Worm (Caenorhabditis elegans): Measurements from ENCODE around the gene droe-8.
"Not testable (repeated sequence)": the region's sequence is repeated elsewhere in the genome, so short reads cannot be mapped to it uniquely, and the experiment has no call there.

droe-8 gene

DNA sequence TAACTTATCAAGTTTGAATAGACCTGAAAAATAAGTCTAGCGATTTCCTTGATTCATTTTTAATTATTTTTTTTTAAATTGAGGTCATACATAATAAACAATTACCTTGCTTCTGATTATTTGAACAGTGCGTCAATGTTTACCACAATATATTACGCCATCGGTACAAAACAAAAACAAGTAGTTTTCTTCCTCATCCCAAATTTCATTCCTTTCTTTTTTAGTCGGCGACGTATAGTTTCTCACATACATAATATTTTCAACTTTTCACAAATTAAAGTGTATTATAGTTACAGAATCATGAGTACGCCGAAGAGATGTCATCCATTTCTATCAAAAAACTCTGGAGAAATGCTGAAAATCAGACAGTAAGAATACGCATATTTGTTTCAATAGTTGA, at the start of gene droe-8:
droe-8 (plus strand) TSS at position 301 of the 400 bp plus-strand sequence.
- TF ChIP-seq F13C5.2 (tag; optimal IDR thresholded peaks at IDR 0.05); tbx-11 (GFP tag; IDR thresholded peaks at IDR 0.05); pes-1 (GFP tag; IDR thresholded peaks at IDR 0.05): not testable (repeated sequence)

DNA sequence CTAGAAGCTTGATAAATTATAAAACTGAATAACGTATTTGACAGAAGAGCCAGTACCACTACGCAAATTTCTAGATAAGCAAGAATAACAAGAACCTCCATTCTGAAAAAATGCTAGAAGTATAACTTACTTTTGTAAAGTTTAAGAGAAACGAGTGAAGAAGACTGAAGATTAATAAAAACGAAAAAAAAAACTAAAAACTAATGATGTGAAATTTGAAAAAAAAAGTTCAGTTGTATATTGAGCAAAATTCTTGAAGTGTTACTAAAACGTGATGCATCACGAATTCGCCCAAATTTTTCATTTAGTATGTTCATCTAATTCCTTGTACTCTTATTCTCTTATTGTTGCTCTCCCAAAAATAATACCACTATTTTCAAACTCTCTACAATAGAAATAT, 49.1 kb upstream of the droe-8 start, which contains the start of gene ZC190.6:
ZC190.6 (minus strand) TSS at position 101 of the 400 bp plus-strand sequence.
- no peak for TF ChIP-seq scrt-1 (GFP tag; IDR thresholded peaks at IDR 0.05)
- no peak for TF ChIP-seq ceh-36 (tag; optimal IDR thresholded peaks at IDR 0.05)
- no peak for TF ChIP-seq flt-1 (GFP tag; IDR thresholded peaks at IDR 0.05)
- TF ChIP-seq aly-1 (tag; optimal IDR thresholded peaks at IDR 0.05), result no peak
- no peak for TF ChIP-seq tra-4 (tag; optimal IDR thresholded peaks at IDR 0.05)
- TF ChIP-seq ama-1 (optimal IDR thresholded peaks at IDR 0.05), result no peak
- TF ChIP-seq F13C5.2 (tag; optimal IDR thresholded peaks at IDR 0.05), result no peak
- TF ChIP-seq ets-7 (tag; optimal IDR thresholded peaks at IDR 0.05), result no peak
- TF ChIP-seq tbx-11 (GFP tag; IDR thresholded peaks at IDR 0.05), result no peak
- TF ChIP-seq tbx-37 (GFP tag; conservative IDR thresholded peaks at IDR 0.05), result no peak
- TF ChIP-seq ceh-13 (GFP tag; optimal IDR thresholded peaks at IDR 0.05), result no peak

- TF ChIP-seq F13C5.2 (tag; optimal IDR thresholded peaks at IDR 0.05) (no peak), ama-1 (optimal IDR thresholded peaks at IDR 0.05) (no peak), sea-1 (GFP tag; conservative IDR thresholded peaks at IDR 0.05) (no peak), ceh-36 (tag; optimal IDR thresholded peaks at IDR 0.05) (no peak), pes-1 (GFP tag; IDR thresholded peaks at IDR 0.05) (no peak), hnd-1 (tag; optimal IDR thresholded peaks at IDR 0.05) (no peak), aly-1 (tag; optimal IDR thresholded peaks at IDR 0.05) (no peak), ets-7 (tag; optimal IDR thresholded peaks at IDR 0.05) (no peak), hmg-4 (GFP tag; optimal IDR thresholded peaks at IDR 0.05) (no peak), flt-1 (GFP tag; IDR thresholded peaks at IDR 0.05) (no peak), ceh-13 (GFP tag; optimal IDR thresholded peaks at IDR 0.05) (no peak), tbx-37 (GFP tag; conservative IDR thresholded peaks at IDR 0.05) (no peak), hmbx-1 (tag; optimal IDR thresholded peaks at IDR 0.05) (no peak), scrt-1 (GFP tag; IDR thresholded peaks at IDR 0.05) (no peak), tra-4 (tag; optimal IDR thresholded peaks at IDR 0.05) (no peak), tbx-11 (GFP tag; IDR thresholded peaks at IDR 0.05) (no peak), B0310.2 (tag; optimal IDR thresholded peaks at IDR 0.05) (no peak)
These were observed 45.3 kb upstream of the droe-8 start, which contains the start of gene ZC190.2 for ce11 chrV:8681050-8681449. Gene ZC190.2, plus strand, starts transcription at chrV:8681350.

DNA sequence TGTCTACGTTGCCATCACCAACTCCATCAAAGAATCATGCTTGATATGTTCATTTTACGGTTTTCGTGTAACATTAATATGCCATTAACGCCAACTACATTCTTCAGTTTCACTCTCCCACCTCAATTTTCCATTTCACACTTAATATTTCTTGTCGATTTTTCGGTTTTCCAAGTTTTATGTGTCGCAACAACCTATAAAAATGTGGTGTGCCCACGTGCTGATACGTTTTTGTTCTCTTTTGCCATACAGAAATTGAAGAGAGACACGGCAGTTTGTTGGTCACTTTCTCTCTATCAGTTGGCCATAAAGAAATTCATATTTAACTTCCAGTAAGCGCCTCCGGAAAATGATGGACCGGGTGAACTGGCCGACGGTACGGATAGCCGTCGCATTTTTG, 43.6 kb upstream of the droe-8 start, which contains the start of gene cln-3.3:
cln-3.3 (plus strand) TSS at position 334 of the 400 bp plus-strand sequence.
- TF ChIP-seq hnd-1 (tag; optimal IDR thresholded peaks at IDR 0.05) (no peak), ets-7 (tag; optimal IDR thresholded peaks at IDR 0.05) (no peak), B0310.2 (tag; optimal IDR thresholded peaks at IDR 0.05) (no peak), aly-1 (tag; optimal IDR thresholded peaks at IDR 0.05) (no peak), F13C5.2 (tag; optimal IDR thresholded peaks at IDR 0.05) (no peak), sea-1 (GFP tag; conservative IDR thresholded peaks at IDR 0.05) (no peak), hmbx-1 (tag; optimal IDR thresholded peaks at IDR 0.05) (no peak), pes-1 (GFP tag; IDR thresholded peaks at IDR 0.05) (no peak), flt-1 (GFP tag; IDR thresholded peaks at IDR 0.05) (no peak), scrt-1 (GFP tag; IDR thresholded peaks at IDR 0.05) (no peak), tbx-37 (GFP tag; conservative IDR thresholded peaks at IDR 0.05) (no peak)

ce11 chrV:8683787-8684186, 42.5 kb upstream of the droe-8 start:
- TF ChIP-seq scrt-1 (GFP tag; IDR thresholded peaks at IDR 0.05), result no peak

ce11 chrV:8686764-8687163, 39.6 kb upstream of the droe-8 start, which contains the start of gene ZC190.7:
Gene ZC190.7, minus strand, starts transcription at chrV:8686864.
- TF ChIP-seq aly-1 (tag; optimal IDR thresholded peaks at IDR 0.05), result no peak
- TF ChIP-seq ama-1 (optimal IDR thresholded peaks at IDR 0.05), result no peak
- TF ChIP-seq sea-1 (GFP tag; conservative IDR thresholded peaks at IDR 0.05), result no peak
- TF ChIP-seq tbx-11 (GFP tag; IDR thresholded peaks at IDR 0.05), result no peak

ce11 chrV:8687707-8688106, 38.6 kb upstream of the droe-8 start, which contains the start of gene ZC190.8:
Gene ZC190.8, minus strand, starts transcription at chrV:8687807.
- TF ChIP-seq scrt-1 (GFP tag; IDR thresholded peaks at IDR 0.05), result no peak

DNA sequence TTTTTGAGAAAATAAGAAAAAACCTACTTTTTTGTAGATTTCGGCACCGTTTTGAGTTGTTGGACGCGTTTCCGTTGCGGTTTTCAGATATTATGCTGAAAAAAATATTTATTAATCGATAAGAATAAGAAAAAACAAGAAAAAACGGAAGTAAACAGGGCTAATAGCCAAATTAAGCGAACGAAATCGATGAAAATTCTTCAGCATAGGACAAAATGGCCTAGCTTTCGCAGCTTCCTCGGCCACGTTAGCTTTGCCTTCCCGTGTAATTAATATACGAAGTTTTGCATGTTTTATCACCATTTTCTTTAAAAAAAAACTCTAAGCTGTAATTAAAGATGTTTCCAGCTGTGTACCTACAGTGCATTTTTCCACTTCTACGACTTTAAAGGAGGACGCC, 30.1 kb upstream of the droe-8 start, which contains the start of gene ZC190.10:
ZC190.10 (minus strand) TSS at position 101 of the 400 bp plus-strand sequence.
- TF ChIP-seq hnd-1, F13C5.2, B0310.2 (tag; optimal IDR thresholded peaks at IDR 0.05): not testable (repeated sequence)

DNA sequence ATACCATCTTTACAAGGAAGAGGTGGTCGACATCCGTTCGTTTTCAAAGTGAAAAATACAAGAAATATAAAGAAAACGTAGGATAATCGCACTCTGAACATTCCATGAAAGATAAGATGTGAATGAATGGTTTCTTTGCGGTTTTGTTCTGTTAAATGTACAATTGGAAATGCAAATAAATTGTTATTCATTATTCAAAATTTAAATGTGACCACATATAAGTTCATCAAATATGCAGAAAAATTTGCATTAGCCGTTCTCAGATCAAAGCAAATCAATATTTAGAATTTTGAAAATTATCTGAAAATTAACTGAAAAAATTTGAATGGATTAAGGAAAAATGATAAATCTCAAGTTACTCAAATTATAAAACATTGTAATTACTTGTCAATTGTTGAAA, 14.4 kb upstream of the droe-8 start, which contains the start of gene ZC178.2:
ZC178.2 (minus strand) TSS at position 101 of the 400 bp plus-strand sequence.
- TF ChIP-seq B0310.2 (tag; optimal IDR thresholded peaks at IDR 0.05) (no peak), hmg-4 (GFP tag; optimal IDR thresholded peaks at IDR 0.05) (no peak), ceh-36 (tag; optimal IDR thresholded peaks at IDR 0.05) (no peak), pes-1 (GFP tag; IDR thresholded peaks at IDR 0.05) (no peak), hnd-1 (tag; optimal IDR thresholded peaks at IDR 0.05) (no peak), ama-1 (optimal IDR thresholded peaks at IDR 0.05) (no peak), F13C5.2 (tag; optimal IDR thresholded peaks at IDR 0.05) (no peak), tbx-37 (GFP tag; conservative IDR thresholded peaks at IDR 0.05) (no peak), ets-7 (tag; optimal IDR thresholded peaks at IDR 0.05) (no peak), aly-1 (tag; optimal IDR thresholded peaks at IDR 0.05) (no peak), sea-1 (GFP tag; conservative IDR thresholded peaks at IDR 0.05) (no peak), scrt-1 (GFP tag; IDR thresholded peaks at IDR 0.05) (no peak), ceh-13 (GFP tag; optimal IDR thresholded peaks at IDR 0.05) (no peak), tra-4 (tag; optimal IDR thresholded peaks at IDR 0.05) (no peak)

Measured in whole organism, early embryonic.